Worm (Caenorhabditis elegans) whole organism, late embryonic: ENCODE data around the gene asb-2.

Experiments
- C08G9.2 ChIP-seq: sonication (generic microtip); optimal IDR thresholded peaks from 2 replicates; lab custom pipeline; 2016; ENCODE audit warnings: mild to moderate bottlenecking, missing genetic modification characterization, moderate library complexity, missing compliant biosample characterization
- ama-1 ChIP-seq: fragments of 150-350 bp; optimal IDR thresholded peaks from 2 replicates; lab custom pipeline; 2014
- ceh-14 ChIP-seq: sonication (generic microtip); optimal IDR thresholded peaks from 2 replicates; lab custom pipeline; 2016; ENCODE audit warnings: missing genotype, missing genetic modification characterization, missing compliant biosample characterization
- dmd-4 ChIP-seq: sonication (generic microtip); optimal IDR thresholded peaks from 2 replicates; lab custom pipeline; 2016; ENCODE audit warnings: borderline replicate concordance, missing genetic modification characterization, missing compliant biosample characterization
- elt-2 ChIP-seq: sonication (generic microtip); optimal IDR thresholded peaks from 2 replicates; lab custom pipeline; 2016; ENCODE audit warnings: missing genetic modification reagents, missing genetic modification characterization, missing compliant biosample characterization
- fkh-6 ChIP-seq: sonication (generic microtip); optimal IDR thresholded peaks from 2 replicates; lab custom pipeline; 2016; ENCODE audit warnings: missing genetic modification characterization, missing compliant biosample characterization
- gmeb-2 ChIP-seq: sonication (generic microtip); optimal IDR thresholded peaks from 2 replicates; lab custom pipeline; 2016; ENCODE audit warnings: missing genetic modification characterization, inconsistent platforms, missing compliant biosample characterization
- hlh-8 ChIP-seq: sonication (generic microtip); optimal IDR thresholded peaks from 2 replicates; lab custom pipeline; 2016; ENCODE audit warnings: missing genotype, missing genetic modification characterization, missing compliant biosample characterization
- lim-6 ChIP-seq: sonication (generic microtip); optimal IDR thresholded peaks from 2 replicates; lab custom pipeline; 2016; ENCODE audit warnings: missing genetic modification characterization, missing compliant biosample characterization
- nfya-1 ChIP-seq: sonication (generic microtip); optimal IDR thresholded peaks from 2 replicates; lab custom pipeline; 2017; ENCODE audit warnings: missing genetic modification characterization, mild to moderate bottlenecking, missing compliant biosample characterization, antibody characterized with exemption, moderate library complexity
- nhr-11 ChIP-seq: fragments of 150-350 bp; optimal IDR thresholded peaks from 2 replicates; lab custom pipeline; 2014; ENCODE audit warnings: missing biosample characterization, missing genetic modification characterization

ce11 chrX:4448283-4448682 is 21.3 kb upstream of the asb-2 start, which contains the start of gene mltn-13:
- TF ChIP-seq fkh-6 (tag; lab: Kevin White, UChicago) (no peak), C08G9.2 (tag; lab: Kevin White, UChicago) (no peak), lim-6 (tag; lab: Kevin White, UChicago) (no peak), elt-2 (tag; lab: Kevin White, UChicago) (no peak), ama-1 (no peak), dmd-4 (no peak), nhr-11 (no peak), hlh-8 (tag; lab: Kevin White, UChicago) (no peak), nfya-1 (tag; lab: Kevin White, UChicago) (no peak), gmeb-2 (tag; lab: Kevin White, UChicago) (no peak), ceh-14 (tag; lab: Kevin White, UChicago) (no peak)
